Worm (Caenorhabditis elegans): ENCODE measurements around the gene M6.4.

The M6.4 gene

ce11 chrX:629134-629533, at the start of gene M6.4:
M6.4 (plus strand) TSS chrX:629188.
- TF ChIP-seq tab-1 (GFP tag; IDR thresholded peaks at IDR 0.05), result no peak
- TF ChIP-seq ztf-23 (GFP tag; IDR thresholded peaks at IDR 0.05), result no peak
- no peak for TF ChIP-seq flt-1 (GFP tag; IDR thresholded peaks at IDR 0.05)
- TF ChIP-seq klf-2 (GFP tag; conservative IDR thresholded peaks at IDR 0.05), result no peak
- TF ChIP-seq med-1 (GFP tag; optimal IDR thresholded peaks at IDR 0.05; ENCODE audit: insufficient read depth), result no peak
- no peak for TF ChIP-seq ztf-29 (GFP tag; IDR thresholded peaks at IDR 0.05)
- no peak for TF ChIP-seq ref-1 (GFP tag; conservative IDR thresholded peaks at IDR 0.05)
- TF ChIP-seq T22C8.4 (GFP tag; IDR thresholded peaks at IDR 0.05), result no peak
- TF ChIP-seq cog-1 (tag; optimal IDR thresholded peaks at IDR 0.05), result no peak

ce11 chrX:581754-582153, 47.2 kb upstream of the M6.4 start:
- TF ChIP-seq ztf-23 (GFP tag; IDR thresholded peaks at IDR 0.05), result no peak
- no peak for TF ChIP-seq klf-2 (GFP tag; conservative IDR thresholded peaks at IDR 0.05)
- TF ChIP-seq T22C8.4 (GFP tag; IDR thresholded peaks at IDR 0.05), result no peak
- no peak for TF ChIP-seq tab-1 (GFP tag; IDR thresholded peaks at IDR 0.05)
- no peak for TF ChIP-seq med-1 (GFP tag; optimal IDR thresholded peaks at IDR 0.05; ENCODE audit: insufficient read depth)
- no peak for TF ChIP-seq ref-1 (GFP tag; conservative IDR thresholded peaks at IDR 0.05)
- TF ChIP-seq cog-1 (tag; optimal IDR thresholded peaks at IDR 0.05), result no peak
- TF ChIP-seq ztf-29 (GFP tag; IDR thresholded peaks at IDR 0.05), result no peak
- no peak for TF ChIP-seq flt-1 (GFP tag; IDR thresholded peaks at IDR 0.05)

DNA sequence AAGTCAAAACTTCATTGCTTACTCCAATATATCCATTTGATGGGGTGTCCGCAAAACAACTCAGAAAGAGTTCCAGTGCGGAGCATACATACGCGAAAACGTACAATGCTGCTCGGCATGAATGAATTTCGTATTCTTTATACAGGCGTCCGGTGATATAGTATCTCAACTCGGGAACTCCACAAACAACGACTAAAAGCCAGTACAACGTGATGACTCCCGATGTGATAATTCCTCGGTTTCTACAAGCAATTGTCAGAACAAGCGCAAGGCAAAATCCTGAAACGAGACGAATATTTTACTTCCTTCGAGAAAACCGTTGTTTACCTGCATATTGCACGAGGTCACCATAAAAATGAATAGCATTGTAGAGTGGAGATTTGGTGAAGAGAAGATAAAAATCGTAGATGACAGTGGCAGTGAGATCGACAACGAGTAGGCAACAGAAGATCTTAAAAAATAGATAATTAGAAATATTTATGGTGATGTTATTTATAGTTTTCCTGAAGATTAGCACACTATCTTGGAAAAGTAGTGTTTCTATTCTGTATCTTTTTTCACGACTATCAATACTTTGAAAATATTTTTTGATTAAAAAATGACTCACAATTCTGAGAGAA, 43.3 kb upstream of the M6.4 start:
- TF ChIP-seq ref-1 (GFP tag; conservative IDR thresholded peaks at IDR 0.05) (no peak), flt-1 (GFP tag; IDR thresholded peaks at IDR 0.05) (no peak), tab-1 (GFP tag; IDR thresholded peaks at IDR 0.05) (no peak)

DNA sequence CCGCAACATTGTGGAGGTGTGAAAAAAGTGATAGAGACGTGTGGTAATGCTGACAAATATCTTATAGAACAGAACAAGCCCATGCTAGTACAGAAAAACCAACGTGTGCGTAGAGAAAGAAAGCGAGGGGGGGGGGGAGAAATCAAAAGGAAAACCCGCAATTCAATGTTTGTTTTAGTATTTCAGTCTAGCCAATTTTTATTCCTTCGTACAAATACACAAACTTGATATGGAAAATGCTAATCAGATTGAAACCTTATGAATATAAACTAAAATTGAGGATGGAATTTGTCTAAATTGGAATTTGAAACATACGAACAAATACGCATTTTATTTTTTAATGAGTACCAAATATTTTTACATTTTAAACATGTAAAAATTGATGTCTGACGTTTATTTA, 41.2 kb upstream of the M6.4 start, which contains the start of gene mrp-1:
mrp-1 (minus strand) TSS at position 101 of the 400 bp plus-strand sequence.
- TF ChIP-seq ztf-29 (GFP tag; IDR thresholded peaks at IDR 0.05), result no peak
- TF ChIP-seq T22C8.4 (GFP tag; IDR thresholded peaks at IDR 0.05), result no peak
- no peak for TF ChIP-seq cog-1 (tag; optimal IDR thresholded peaks at IDR 0.05)
- no peak for TF ChIP-seq klf-2 (GFP tag; conservative IDR thresholded peaks at IDR 0.05)
- TF ChIP-seq ztf-23 (GFP tag; IDR thresholded peaks at IDR 0.05), result no peak
- no peak for TF ChIP-seq ref-1 (GFP tag; conservative IDR thresholded peaks at IDR 0.05)
- TF ChIP-seq flt-1 (GFP tag; IDR thresholded peaks at IDR 0.05), result no peak
- TF ChIP-seq tab-1 (GFP tag; IDR thresholded peaks at IDR 0.05), result no peak
- no peak for TF ChIP-seq med-1 (GFP tag; optimal IDR thresholded peaks at IDR 0.05; ENCODE audit: insufficient read depth)

ce11 chrX:591056-591455, 37.9 kb upstream of the M6.4 start:
- TF ChIP-seq ref-1 (GFP tag; conservative IDR thresholded peaks at IDR 0.05), result no peak
- TF ChIP-seq T22C8.4 (GFP tag; IDR thresholded peaks at IDR 0.05), result no peak
- TF ChIP-seq tab-1 (GFP tag; IDR thresholded peaks at IDR 0.05), result no peak
- no peak for TF ChIP-seq med-1 (GFP tag; optimal IDR thresholded peaks at IDR 0.05; ENCODE audit: insufficient read depth)
- no peak for TF ChIP-seq ztf-23 (GFP tag; IDR thresholded peaks at IDR 0.05)
- TF ChIP-seq klf-2 (GFP tag; conservative IDR thresholded peaks at IDR 0.05), result no peak
- TF ChIP-seq flt-1 (GFP tag; IDR thresholded peaks at IDR 0.05), result no peak

ce11 chrX:593245-593733, 35.7 kb upstream of the M6.4 start:
- peak; percentile 89 for TF ChIP-seq cog-1 (tag; optimal IDR thresholded peaks at IDR 0.05)
- no peak for TF ChIP-seq klf-2 (GFP tag; conservative IDR thresholded peaks at IDR 0.05)
- TF ChIP-seq med-1 (GFP tag; optimal IDR thresholded peaks at IDR 0.05; ENCODE audit: insufficient read depth), result no peak
- peak; percentile 73 for TF ChIP-seq flt-1 (GFP tag; IDR thresholded peaks at IDR 0.05)
- TF ChIP-seq tab-1 (GFP tag; IDR thresholded peaks at IDR 0.05), result no peak
- no peak for TF ChIP-seq ztf-29 (GFP tag; IDR thresholded peaks at IDR 0.05)
- peak; percentile 26; the same call in 1 of the 2 replicates for TF ChIP-seq ztf-23 (GFP tag; IDR thresholded peaks at IDR 0.05)
- TF ChIP-seq T22C8.4 (GFP tag; IDR thresholded peaks at IDR 0.05), result no peak; the same call in 1 of the 2 replicates
- TF ChIP-seq ref-1 (GFP tag; conservative IDR thresholded peaks at IDR 0.05), result no peak

ce11 chrX:593910-594447, 35.0 kb upstream of the M6.4 start, which contains the start of gene F13C5.2:
F13C5.2 (plus strand) TSS chrX:593960.
- no peak for TF ChIP-seq med-1 (GFP tag; optimal IDR thresholded peaks at IDR 0.05; ENCODE audit: insufficient read depth)
- TF ChIP-seq ztf-29 (GFP tag; IDR thresholded peaks at IDR 0.05), result no peak
- TF ChIP-seq tab-1 (GFP tag; IDR thresholded peaks at IDR 0.05), result peak; percentile 63; the same call in 1 of the 2 replicates
- no peak for TF ChIP-seq ztf-23 (GFP tag; IDR thresholded peaks at IDR 0.05)

ce11 chrX:599476-599875, 29.5 kb upstream of the M6.4 start, which contains the start of gene F13C5.3:
F13C5.3 (minus strand) TSS chrX:599576.
- TF ChIP-seq ztf-23 (GFP tag; IDR thresholded peaks at IDR 0.05) (no peak), flt-1 (GFP tag; IDR thresholded peaks at IDR 0.05) (no peak), ref-1 (GFP tag; conservative IDR thresholded peaks at IDR 0.05) (no peak), T22C8.4 (GFP tag; IDR thresholded peaks at IDR 0.05) (no peak), tab-1 (GFP tag; IDR thresholded peaks at IDR 0.05) (no peak), klf-2 (GFP tag; conservative IDR thresholded peaks at IDR 0.05) (no peak), ztf-29 (GFP tag; IDR thresholded peaks at IDR 0.05) (no peak), cog-1 (tag; optimal IDR thresholded peaks at IDR 0.05) (no peak), med-1 (GFP tag; optimal IDR thresholded peaks at IDR 0.05; ENCODE audit: insufficient read depth) (no peak)

DNA sequence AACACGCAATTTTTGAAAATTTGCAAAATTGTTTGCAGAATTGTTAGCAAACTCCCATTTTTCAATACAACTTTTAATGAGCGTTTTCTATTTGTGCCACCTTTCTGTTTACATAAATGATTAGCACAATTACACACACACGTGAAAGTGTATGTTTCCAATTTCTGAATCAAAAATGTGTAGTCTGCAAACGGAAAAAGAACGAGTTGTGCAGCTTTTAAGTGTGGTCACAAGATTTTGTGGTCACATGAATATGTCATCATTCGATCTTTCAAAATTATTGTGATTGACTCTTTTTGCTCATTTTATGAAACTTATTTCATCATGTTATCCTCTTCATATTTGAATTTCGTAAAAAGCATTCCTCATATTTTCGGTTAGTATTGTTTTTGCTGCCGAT, 28.3 kb upstream of the M6.4 start:
- TF ChIP-seq tab-1 (GFP tag; IDR thresholded peaks at IDR 0.05) (no peak), T22C8.4 (GFP tag; IDR thresholded peaks at IDR 0.05) (no peak), med-1 (GFP tag; optimal IDR thresholded peaks at IDR 0.05; ENCODE audit: insufficient read depth) (no peak), cog-1 (tag; optimal IDR thresholded peaks at IDR 0.05) (no peak), ztf-23 (GFP tag; IDR thresholded peaks at IDR 0.05) (no peak), flt-1 (GFP tag; IDR thresholded peaks at IDR 0.05) (no peak), ref-1 (GFP tag; conservative IDR thresholded peaks at IDR 0.05) (no peak), klf-2 (GFP tag; conservative IDR thresholded peaks at IDR 0.05) (no peak), ztf-29 (GFP tag; IDR thresholded peaks at IDR 0.05) (no peak)
